Fruit fly (Drosophila melanogaster) whole organism: Measurements from ENCODE around the gene msd5.

Experiments
- Dll ChIP-seq: fragments of >200 bp; optimal IDR thresholded peaks from 2 replicates; lab custom pipeline; 2017
- usp ChIP-seq: fragments of >200 bp; optimal IDR thresholded peaks from 2 replicates; lab custom pipeline; 2017; ENCODE audit warnings: missing biosample characterization, missing genetic modification characterization, mixed read lengths

DNA sequence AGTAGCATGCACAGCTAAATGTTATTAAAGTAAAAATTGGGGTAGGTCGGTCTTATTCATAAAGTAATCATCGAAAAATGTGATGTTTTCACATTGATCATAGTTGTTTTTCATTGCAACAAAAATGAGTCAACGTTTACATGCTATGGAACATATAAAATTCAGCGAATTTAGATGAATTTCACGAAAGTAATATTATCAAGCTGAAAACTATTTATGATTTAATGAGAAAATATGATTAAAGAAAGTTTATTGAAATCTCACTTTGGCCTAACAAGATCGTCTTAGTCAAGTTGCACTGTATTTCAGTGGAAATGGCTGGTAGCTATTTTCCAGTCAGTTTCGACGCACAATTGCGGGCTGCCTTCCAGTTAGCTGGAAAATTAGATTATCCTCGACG is 16.0 kb upstream of the msd5 start:
- no peak for TF ChIP-seq Dll (lab: Kevin White, UChicago)
- no peak for TF ChIP-seq usp (GFP tag; lab: Kevin White, UChicago)
